Worm (Caenorhabditis elegans) whole organism, young adult: ENCODE results near the gene sru-7.

Experiments used
- B0261.1 ChIP-seq: sonication (generic microtip); optimal IDR thresholded peaks from 2 replicates; lab custom pipeline; 2016; ENCODE audit warnings: mild to moderate bottlenecking, missing genetic modification characterization, moderate library complexity, missing compliant biosample characterization
- F57C9.4 ChIP-seq: sonication (generic microtip); optimal IDR thresholded peaks from 2 replicates; lab custom pipeline; 2017; ENCODE audit warnings: mild to moderate bottlenecking, missing genetic modification characterization, missing compliant biosample characterization
- Y67H2A.10 ChIP-seq: fragments of 200-800 bp; sonication (Bioruptor generic); conservative IDR thresholded peaks from 2 replicates; pipeline ENCODE4 v1.3.6; 2022; ENCODE audit warnings: missing genetic modification reagents, missing genetic modification characterization, missing compliant biosample characterization
- ama-1 ChIP-seq, 3 experiments: fragments of 150-350 bp in 1 of 3; sonication (generic microtip) in 2 of 3; optimal IDR thresholded peaks; 2 replicates each; lab custom pipeline; 2014 to 2018; ENCODE audit warnings: missing biosample characterization in 2 of 3, missing genetic modification characterization in 2 of 3, missing genetic modification reagents in 2 of 3
- dpl-1 ChIP-seq: fragments of 150-350 bp; optimal IDR thresholded peaks from 2 replicates; lab custom pipeline; 2014; ENCODE audit warnings: missing biosample characterization, missing genetic modification reagents, missing genetic modification characterization
- efl-1 ChIP-seq: fragments of 150-350 bp; optimal IDR thresholded peaks from 2 replicates; lab custom pipeline; 2014; ENCODE audit warnings: missing biosample characterization, missing genetic modification reagents, missing genetic modification characterization
- lin-35 ChIP-seq, 3 experiments: fragments of 150-350 bp in 2 of 3; sonication (generic microtip) in 1 of 3; optimal IDR thresholded peaks; 2 replicates each; lab custom pipeline; 2014 to 2018; ENCODE audit warnings: missing biosample characterization in 3 of 3, missing genetic modification characterization in 3 of 3, missing genetic modification reagents in 3 of 3
- nfya-2 ChIP-seq: fragments of 200-800 bp; sonication (Bioruptor generic); IDR thresholded peaks from 2 replicates; pipeline ENCODE4 v1.3.6; 2022; ENCODE audit warnings: missing genetic modification reagents, missing genetic modification characterization, missing compliant biosample characterization
- somi-1 ChIP-seq: fragments of 200-800 bp; sonication (Bioruptor generic); optimal IDR thresholded peaks from 2 replicates; lab custom pipeline; 2018; ENCODE audit warnings: mild to moderate bottlenecking, missing genetic modification characterization, missing compliant biosample characterization
- ztf-28 ChIP-seq: fragments of 200-800 bp; sonication (Bioruptor generic); IDR thresholded peaks from 2 replicates; pipeline ENCODE4 v1.3.6; 2022; ENCODE audit warnings: missing genetic modification reagents, missing genetic modification characterization, missing compliant biosample characterization

DNA sequence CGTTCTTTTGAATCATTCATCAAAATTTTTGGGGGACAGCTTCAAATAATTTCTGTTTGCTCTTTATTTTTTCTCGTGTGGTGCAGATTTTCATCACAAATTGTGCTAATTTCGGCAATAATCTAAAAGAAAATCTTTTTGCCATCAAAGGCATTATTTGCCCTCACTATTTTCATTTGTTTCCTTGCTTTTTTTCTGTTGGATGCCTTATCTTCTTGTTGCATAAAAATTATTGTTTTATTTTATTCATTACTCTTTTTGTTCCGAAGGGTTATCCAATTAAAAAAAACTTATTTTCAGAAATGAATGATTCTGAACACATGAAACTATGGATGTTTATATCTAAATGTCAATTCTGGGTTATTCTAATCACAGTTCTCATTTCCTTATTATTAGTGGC lies 45.4 kb upstream of the sru-7 start, which contains the start of gene T01B11.1:
- TF ChIP-seq Y67H2A.10, result no peak
- no peak for TF ChIP-seq lin-35 (GFP tag; optimal IDR thresholded peaks at IDR 0.05; lab: Kevin White, UChicago)
- no peak for TF ChIP-seq dpl-1
- no peak for TF ChIP-seq F57C9.4
- no peak for TF ChIP-seq B0261.1 (tag; lab: Kevin White, UChicago)
- no peak for TF ChIP-seq ama-1 (optimal IDR thresholded peaks at IDR 0.05; lab: Kevin White, UChicago)
- TF ChIP-seq ama-1 (GFP tag; optimal IDR thresholded peaks at IDR 0.05; lab: Kevin White, UChicago), result no peak
- TF ChIP-seq nfya-2 (GFP tag; lab: Robert Waterston, UW), result no peak
- no peak for TF ChIP-seq ztf-28
- TF ChIP-seq somi-1, result no peak
- no peak for TF ChIP-seq efl-1 (GFP tag; lab: Kevin White, UChicago)
